Fruit fly (Drosophila melanogaster) whole organism, embryonic: ENCODE measurements around the gene Prtl99C.

ENCODE experiments used
- CG10209 ChIP-seq: fragments of 200-800 bp; sonication (Bioruptor generic); optimal IDR thresholded peaks from 3 replicates; lab custom pipeline; 2017; ENCODE audit warnings: missing biosample characterization, mild to moderate bottlenecking, missing genetic modification characterization, missing genetic modification reagents
- CG10462 ChIP-seq: fragments of 200-800 bp; sonication (Bioruptor generic); optimal IDR thresholded peaks from 2 replicates; lab custom pipeline; 2016; ENCODE audit warnings: missing biosample characterization, missing genetic modification characterization
- CG11247 ChIP-seq: fragments of 200-800 bp; sonication (Bioruptor generic); IDR thresholded peaks from 2 replicates; pipeline ENCODE4 v1.3.6; 2022; ENCODE audit warnings: missing biosample characterization, missing genetic modification characterization
- CG11696 ChIP-seq: fragments of 200-800 bp; sonication (Bioruptor generic); IDR thresholded peaks from 2 replicates; pipeline ENCODE4 v1.3.6; 2022; ENCODE audit warnings: missing biosample characterization, missing genetic modification characterization
- CG13287 ChIP-seq: fragments of 200-800 bp; sonication (Bioruptor generic); IDR thresholded peaks from 2 replicates; pipeline ENCODE4 v1.3.6; 2022; ENCODE audit warnings: missing biosample characterization, missing genetic modification characterization; ENCODE audit not compliant: partially characterized antibody
- CG14710 ChIP-seq: fragments of 200-800 bp; sonication (Bioruptor generic); optimal IDR thresholded peaks from 3 replicates; lab custom pipeline; 2019; ENCODE audit warnings: missing biosample characterization, mild to moderate bottlenecking, missing genetic modification characterization, moderate library complexity
- CG17912 ChIP-seq: fragments of 200-800 bp; sonication (Bioruptor generic); optimal IDR thresholded peaks from 2 replicates; lab custom pipeline; 2018; ENCODE audit warnings: missing biosample characterization, mild to moderate bottlenecking, missing genetic modification characterization
- CG1832 ChIP-seq: fragments of 200-800 bp; sonication (Bioruptor generic); optimal IDR thresholded peaks from 2 replicates; lab custom pipeline; 2017; ENCODE audit warnings: missing biosample characterization, mild to moderate bottlenecking, missing genetic modification characterization, inconsistent platforms
- CG18619 ChIP-seq: fragments of 200-800 bp; sonication (Bioruptor generic); optimal IDR thresholded peaks from 3 replicates; lab custom pipeline; 2017; ENCODE audit warnings: missing biosample characterization, mild to moderate bottlenecking, missing genetic modification characterization
- CG2199 ChIP-seq: fragments of 200-800 bp; sonication (Bioruptor generic); IDR thresholded peaks from 3 replicates; pipeline ENCODE4 v1.3.6; 2022; ENCODE audit warnings: missing biosample characterization, missing genetic modification characterization
- CG32767 ChIP-seq: fragments of 200-800 bp; sonication (Bioruptor generic); IDR thresholded peaks from 2 replicates; pipeline ENCODE4 v1.3.6; 2022; ENCODE audit warnings: missing biosample characterization, missing genetic modification characterization
- CG7987 ChIP-seq: fragments of 200-800 bp; sonication (Bioruptor generic); optimal IDR thresholded peaks from 2 replicates; lab custom pipeline; 2018; ENCODE audit warnings: missing biosample characterization, mild to moderate bottlenecking, missing genetic modification characterization, moderate library complexity
- CG9609 ChIP-seq: fragments of 200-800 bp; sonication (Bioruptor generic); optimal IDR thresholded peaks from 3 replicates; lab custom pipeline; 2016; ENCODE audit warnings: missing biosample characterization, missing genetic modification characterization
- CG9797 ChIP-seq: fragments of 200-800 bp; sonication (Bioruptor generic); optimal IDR thresholded peaks from 3 replicates; lab custom pipeline; 2018; ENCODE audit warnings: missing biosample characterization, mild to moderate bottlenecking, missing genetic modification characterization
- CG9876 ChIP-seq: fragments of 200-800 bp; sonication (Bioruptor generic); optimal IDR thresholded peaks from 2 replicates; lab custom pipeline; 2016; ENCODE audit warnings: missing biosample characterization, missing genetic modification characterization
- Camta ChIP-seq: fragments of 200-800 bp; sonication (Bioruptor generic); optimal IDR thresholded peaks from 2 replicates; lab custom pipeline; 2016; ENCODE audit warnings: missing biosample characterization, missing genetic modification characterization
- D ChIP-seq, 2 experiments: fragments of 200-800 bp in 1 of 2; fragments of >200 bp in 1 of 2; sonication (Bioruptor generic) in 1 of 2; optimal IDR thresholded peaks; 2 replicates in 1 of 2; 3 replicates in 1 of 2; lab custom pipeline; 2017; ENCODE audit warnings: mild to moderate bottlenecking in 1 of 2, missing biosample characterization in 1 of 2, missing genetic modification characterization in 1 of 2, missing genetic modification reagents in 1 of 2
- Deaf1 ChIP-seq: fragments of 200-800 bp; optimal IDR thresholded peaks from 3 replicates; lab custom pipeline; 2019; ENCODE audit warnings: missing biosample characterization, mild to moderate bottlenecking, missing genetic modification characterization, moderate library complexity
- Dll ChIP-seq: fragments of 200-800 bp; sonication (Bioruptor generic); IDR thresholded peaks from 4 replicates; pipeline ENCODE4 v1.3.6; 2022; ENCODE audit warnings: missing biosample characterization, missing genetic modification characterization; ENCODE audit not compliant: partially characterized antibody
- Dp ChIP-seq: fragments of 200-800 bp; sonication (Bioruptor generic); optimal IDR thresholded peaks from 2 replicates; lab custom pipeline; 2018; ENCODE audit warnings: missing biosample characterization, mild to moderate bottlenecking, missing genetic modification characterization, moderate library complexity
- Drgx ChIP-seq: fragments of 200-800 bp; sonication (Bioruptor generic); IDR thresholded peaks from 2 replicates; pipeline ENCODE4 v1.3.6; 2022; ENCODE audit warnings: missing biosample characterization, missing genetic modification characterization
- Gug ChIP-seq: fragments of 200-800 bp; sonication (Bioruptor generic); IDR thresholded peaks from 4 replicates; pipeline ENCODE4 v1.3.6; 2022; ENCODE audit warnings: missing biosample characterization, missing genetic modification characterization
- Lhr ChIP-seq: fragments of 200-800 bp; sonication (Bioruptor generic); optimal IDR thresholded peaks from 3 replicates; lab custom pipeline; 2017; ENCODE audit warnings: mild to moderate bottlenecking, missing biosample characterization, missing genetic modification reagents, missing genetic modification characterization
- Lpt ChIP-seq: fragments of >200 bp; optimal IDR thresholded peaks from 2 replicates; lab custom pipeline; 2018; ENCODE audit warnings: missing biosample characterization, missing genetic modification characterization
- Mad ChIP-seq: fragments of 200-800 bp; sonication (Bioruptor generic); optimal IDR thresholded peaks from 2 replicates; lab custom pipeline; 2016; ENCODE audit warnings: missing biosample characterization, missing genetic modification characterization
- Max ChIP-seq: fragments of 200-800 bp; sonication (Bioruptor generic); optimal IDR thresholded peaks from 2 replicates; lab custom pipeline; 2016; ENCODE audit warnings: missing biosample characterization, mild to moderate bottlenecking, missing genetic modification characterization
- NfI ChIP-seq: fragments of 200-800 bp; sonication (Bioruptor generic); optimal IDR thresholded peaks from 3 replicates; lab custom pipeline; 2018; ENCODE audit warnings: missing biosample characterization, mild to moderate bottlenecking, missing genetic modification characterization, moderate library complexity
- TFAM ChIP-seq: fragments of 200-800 bp; sonication (Bioruptor generic); optimal IDR thresholded peaks from 2 replicates; lab custom pipeline; 2017; ENCODE audit warnings: missing biosample characterization, missing genetic modification characterization, inconsistent platforms
- Xrp1 ChIP-seq: fragments of 200-800 bp; sonication (Bioruptor generic); IDR thresholded peaks from 2 replicates; pipeline ENCODE4 v1.3.6; 2022; ENCODE audit warnings: missing biosample characterization, missing genetic modification characterization
- al ChIP-seq: fragments of 200-800 bp; sonication (Bioruptor generic); IDR thresholded peaks from 2 replicates; pipeline ENCODE4 v1.3.6; 2022; ENCODE audit warnings: missing biosample characterization, missing genetic modification characterization
- amos ChIP-seq: fragments of 200-800 bp; sonication (Bioruptor generic); IDR thresholded peaks from 2 replicates; pipeline ENCODE4 v1.3.6; 2022; ENCODE audit warnings: missing biosample characterization, missing genetic modification characterization; ENCODE audit not compliant: partially characterized antibody
- bigmax ChIP-seq: fragments of 200-800 bp; sonication (Bioruptor generic); optimal IDR thresholded peaks from 2 replicates; lab custom pipeline; 2018; ENCODE audit warnings: missing biosample characterization, mild to moderate bottlenecking, missing genetic modification characterization
- btn ChIP-seq: fragments of 200-800 bp; sonication (Bioruptor generic); optimal IDR thresholded peaks from 2 replicates; lab custom pipeline; 2016; ENCODE audit warnings: missing biosample characterization, missing genetic modification characterization
- dm ChIP-seq: fragments of 200-800 bp; sonication (Bioruptor generic); optimal IDR thresholded peaks from 3 replicates; lab custom pipeline; 2016; ENCODE audit warnings: missing biosample characterization, missing genetic modification characterization
- dysf ChIP-seq: fragments of 200-800 bp; sonication (Bioruptor generic); IDR thresholded peaks from 3 replicates; pipeline ENCODE4 v1.3.6; 2022; ENCODE audit warnings: missing biosample characterization, missing genetic modification characterization
- fru ChIP-seq: fragments of >200 bp; optimal IDR thresholded peaks from 2 replicates; lab custom pipeline; 2017
- gem ChIP-seq: fragments of 200-800 bp; sonication (Bioruptor generic); optimal IDR thresholded peaks from 2 replicates; lab custom pipeline; 2019; ENCODE audit warnings: missing biosample characterization, mild to moderate bottlenecking, missing genetic modification characterization, moderate library complexity
- jing ChIP-seq: fragments of 200-800 bp; sonication (Bioruptor generic); optimal IDR thresholded peaks from 2 replicates; lab custom pipeline; 2018; ENCODE audit warnings: missing biosample characterization, mild to moderate bottlenecking, missing genetic modification characterization
- kni ChIP-seq: fragments of 200-800 bp; sonication (Bioruptor generic); optimal IDR thresholded peaks from 3 replicates; lab custom pipeline; 2017; ENCODE audit warnings: mild to moderate bottlenecking, missing biosample characterization, missing genetic modification reagents, missing genetic modification characterization
- mam ChIP-seq: fragments of 200-800 bp; sonication (Bioruptor generic); optimal IDR thresholded peaks from 3 replicates; lab custom pipeline; 2016; ENCODE audit warnings: missing biosample characterization, missing genetic modification characterization
- onecut ChIP-seq: fragments of 200-800 bp; sonication (Bioruptor generic); IDR thresholded peaks from 2 replicates; pipeline ENCODE4 v1.3.6; 2022; ENCODE audit warnings: missing biosample characterization, missing genetic modification characterization
- pros ChIP-seq: fragments of 200-800 bp; sonication (Bioruptor generic); optimal IDR thresholded peaks from 3 replicates; lab custom pipeline; 2019; ENCODE audit warnings: missing biosample characterization, mild to moderate bottlenecking, missing genetic modification characterization, moderate library complexity
- ranshi ChIP-seq: fragments of 200-800 bp; sonication (Bioruptor generic); IDR thresholded peaks from 2 replicates; pipeline ENCODE4 v1.3.6; 2022; ENCODE audit warnings: missing biosample characterization, missing genetic modification characterization
- run ChIP-seq: fragments of 200-800 bp; sonication (Bioruptor generic); optimal IDR thresholded peaks from 3 replicates; lab custom pipeline; 2018; ENCODE audit warnings: missing biosample characterization, mild to moderate bottlenecking, missing genetic modification characterization
- sisA ChIP-seq: fragments of 200-800 bp; sonication (Bioruptor generic); IDR thresholded peaks from 2 replicates; pipeline ENCODE4 v1.3.6; 2022; ENCODE audit warnings: missing biosample characterization, missing genetic modification characterization
- sr ChIP-seq: fragments of 200-800 bp; sonication (Bioruptor generic); IDR thresholded peaks from 3 replicates; pipeline ENCODE4 v1.3.6; 2022; ENCODE audit warnings: missing biosample characterization, missing genetic modification characterization
- ssp ChIP-seq: fragments of 200-800 bp; sonication (Bioruptor generic); IDR thresholded peaks from 2 replicates; pipeline ENCODE4 v1.3.6; 2022; ENCODE audit warnings: missing biosample characterization, missing genetic modification characterization
- toy ChIP-seq: fragments of 200-800 bp; sonication (Bioruptor generic); IDR thresholded peaks from 2 replicates; pipeline ENCODE4 v1.3.6; 2022; ENCODE audit warnings: missing biosample characterization, missing genetic modification characterization
- trh ChIP-seq: fragments of 200-800 bp; sonication (Bioruptor generic); optimal IDR thresholded peaks from 2 replicates; lab custom pipeline; 2016; ENCODE audit warnings: missing biosample characterization, missing genetic modification characterization
- tx ChIP-seq: fragments of 200-800 bp; sonication (Bioruptor generic); optimal IDR thresholded peaks from 2 replicates; lab custom pipeline; 2016; ENCODE audit warnings: missing biosample characterization, missing genetic modification characterization
- vnd ChIP-seq: fragments of 200-800 bp; sonication (Bioruptor generic); IDR thresholded peaks from 3 replicates; pipeline ENCODE4 v1.3.6; 2022; ENCODE audit warnings: missing biosample characterization, missing genetic modification characterization; ENCODE audit not compliant: partially characterized antibody
- zfh2 ChIP-seq: fragments of 200-800 bp; sonication (Bioruptor generic); optimal IDR thresholded peaks from 2 replicates; lab custom pipeline; 2016; ENCODE audit warnings: missing biosample characterization, missing genetic modification characterization

Gene Prtl99C

DNA sequence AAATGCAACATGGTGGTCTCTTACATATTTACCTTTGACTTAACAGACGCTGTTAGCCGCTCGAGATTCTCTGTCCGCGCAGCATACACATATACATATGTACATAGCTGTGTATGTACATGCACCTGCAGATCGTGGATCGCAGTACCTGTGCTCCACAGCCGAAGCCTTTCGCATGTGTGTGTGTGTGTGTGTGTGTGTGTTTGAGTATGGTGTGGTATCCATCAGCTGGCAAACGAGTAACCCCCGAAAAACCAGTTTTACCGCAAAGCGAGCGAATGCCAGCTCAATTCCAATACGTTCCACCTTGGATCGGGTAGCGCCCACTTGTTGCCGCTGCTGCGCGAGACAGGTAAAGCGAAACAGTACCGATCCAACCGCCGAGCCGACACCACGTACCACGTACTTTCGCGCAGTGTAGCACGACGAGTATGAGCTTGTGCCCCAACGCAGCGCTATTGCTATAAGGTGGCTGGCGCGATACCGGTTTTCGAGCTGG lies 5.6 kb downstream of the Prtl99C start, which contains the start of gene Cad99C (continued):
- TF ChIP-seq tx (GFP tag; lab: Kevin White, UChicago) (no peak), sr (GFP tag; lab: Robert Waterston, UW) (peak; percentile 71; the same call in 2 of the 3 replicates), jing (GFP tag; lab: Kevin White, UChicago) (no peak), Xrp1 (GFP tag; lab: Robert Waterston, UW) (no peak), Dll (GFP tag; lab: Robert Waterston, UW) (no peak), ssp (GFP tag; lab: Robert Waterston, UW) (no peak), toy (GFP tag; lab: Robert Waterston, UW) (no peak), CG9876 (GFP tag; lab: Kevin White, UChicago) (no peak), Mad (GFP tag; lab: Kevin White, UChicago) (no peak), Gug (GFP tag; lab: Robert Waterston, UW) (no peak), amos (GFP tag; lab: Robert Waterston, UW) (peak; percentile 39; the same call in 1 of the 2 replicates), al (no peak), CG2199 (GFP tag; lab: Robert Waterston, UW) (peak; percentile 84), fru (lab: Kevin White, UChicago) (no peak), mam (no peak), CG17912 (GFP tag; lab: Kevin White, UChicago) (no peak), kni (GFP tag; lab: Kevin White, UChicago) (peak; percentile 95), D (optimal IDR thresholded peaks at IDR 0.05; lab: Kevin White, UChicago) (peak; percentile 68), D (GFP tag; optimal IDR thresholded peaks at IDR 0.05; lab: Kevin White, UChicago) (no peak), Deaf1 (tag; lab: Kevin White, UChicago) (peak; percentile 90), Dp (no peak), pros (peak; percentile 62), btn (no peak), dm (GFP tag; lab: Kevin White, UChicago) (no peak), CG7987 (GFP tag; lab: Kevin White, UChicago) (peak; percentile 38), vnd (GFP tag; lab: Robert Waterston, UW) (no peak), CG10209 (GFP tag; lab: Kevin White, UChicago) (no peak), run (no peak), ranshi (GFP tag; lab: Robert Waterston, UW) (no peak), Camta (GFP tag; lab: Kevin White, UChicago) (no peak), dysf (no peak), NfI (GFP tag; lab: Kevin White, UChicago) (no peak), Lhr (GFP tag; lab: Kevin White, UChicago) (no peak), sisA (GFP tag; lab: Robert Waterston, UW) (no peak), bigmax (GFP tag; lab: Kevin White, UChicago) (no peak), CG13287 (GFP tag; lab: Robert Waterston, UW) (peak; percentile 21; the same call in 1 of the 2 replicates), Drgx (GFP tag; lab: Robert Waterston, UW) (no peak), CG18619 (GFP tag; lab: Kevin White, UChicago) (no peak), CG1832 (GFP tag; lab: Kevin White, UChicago) (no peak), onecut (GFP tag; lab: Robert Waterston, UW) (no peak), zfh2 (GFP tag; lab: Kevin White, UChicago) (no peak), Lpt (no peak), CG11247 (GFP tag; lab: Robert Waterston, UW) (no peak), Max (GFP tag; lab: Kevin White, UChicago) (no peak), trh (no peak), CG11696 (no peak), CG32767 (no peak), TFAM (GFP tag; lab: Kevin White, UChicago) (no peak), CG9609 (GFP tag; lab: Kevin White, UChicago) (no peak), CG10462 (GFP tag; lab: Kevin White, UChicago) (no peak), CG14710 (tag; lab: Kevin White, UChicago) (no peak), gem (tag; lab: Kevin White, UChicago) (no peak), CG9797 (GFP tag; lab: Kevin White, UChicago) (no peak)
